Worm (Caenorhabditis elegans) whole organism, early embryonic: ENCODE results near the gene asp-2.

ENCODE experiments used
- B0310.2 ChIP-seq: sonication (generic microtip); optimal IDR thresholded peaks from 2 replicates; lab custom pipeline; 2016; ENCODE audit warnings: mild to moderate bottlenecking, missing genetic modification characterization, missing compliant biosample characterization
- aly-1 ChIP-seq: sonication (generic microtip); optimal IDR thresholded peaks from 2 replicates; lab custom pipeline; 2016; ENCODE audit warnings: missing genetic modification characterization, missing compliant biosample characterization
- ama-1 ChIP-seq: fragments of 150-350 bp; optimal IDR thresholded peaks from 2 replicates; lab custom pipeline; 2014
- ets-7 ChIP-seq: sonication (generic microtip); optimal IDR thresholded peaks from 2 replicates; lab custom pipeline; 2016; ENCODE audit warnings: missing genotype, missing genetic modification characterization, missing compliant biosample characterization
- flt-1 ChIP-seq: fragments of 200-800 bp; sonication (Bioruptor generic); IDR thresholded peaks from 2 replicates; pipeline ENCODE4 v1.3.6; 2022; ENCODE audit warnings: missing genetic modification characterization, missing compliant biosample characterization
- hmbx-1 ChIP-seq: sonication (generic microtip); optimal IDR thresholded peaks from 2 replicates; lab custom pipeline; 2016; ENCODE audit warnings: mild to moderate bottlenecking, missing genetic modification characterization, missing compliant biosample characterization
- hnd-1 ChIP-seq: sonication (generic microtip); optimal IDR thresholded peaks from 2 replicates; lab custom pipeline; 2016; ENCODE audit warnings: missing genetic modification characterization, missing compliant biosample characterization
- pes-1 ChIP-seq: fragments of 200-800 bp; sonication (Bioruptor generic); IDR thresholded peaks from 2 replicates; pipeline ENCODE4 v1.3.6; 2022; ENCODE audit warnings: missing genetic modification reagents, missing genetic modification characterization, missing compliant biosample characterization
- scrt-1 ChIP-seq: fragments of 200-800 bp; sonication (Bioruptor generic); IDR thresholded peaks from 2 replicates; pipeline ENCODE4 v1.3.6; 2022; ENCODE audit warnings: missing genetic modification characterization, missing compliant biosample characterization
- sea-1 ChIP-seq: fragments of 200-800 bp; sonication (Bioruptor generic); conservative IDR thresholded peaks from 2 replicates; pipeline ENCODE4 v1.3.6; 2022; ENCODE audit warnings: missing genetic modification characterization, missing compliant biosample characterization
- tbx-11 ChIP-seq: fragments of 200-800 bp; sonication (Bioruptor generic); IDR thresholded peaks from 2 replicates; pipeline ENCODE4 v1.3.6; 2022; ENCODE audit warnings: missing genetic modification characterization, missing compliant biosample characterization
- tbx-37 ChIP-seq: fragments of 200-800 bp; sonication (Bioruptor generic); conservative IDR thresholded peaks from 2 replicates; pipeline ENCODE4 v1.3.6; 2022; ENCODE audit warnings: missing genetic modification reagents, missing genetic modification characterization, missing compliant biosample characterization

DNA sequence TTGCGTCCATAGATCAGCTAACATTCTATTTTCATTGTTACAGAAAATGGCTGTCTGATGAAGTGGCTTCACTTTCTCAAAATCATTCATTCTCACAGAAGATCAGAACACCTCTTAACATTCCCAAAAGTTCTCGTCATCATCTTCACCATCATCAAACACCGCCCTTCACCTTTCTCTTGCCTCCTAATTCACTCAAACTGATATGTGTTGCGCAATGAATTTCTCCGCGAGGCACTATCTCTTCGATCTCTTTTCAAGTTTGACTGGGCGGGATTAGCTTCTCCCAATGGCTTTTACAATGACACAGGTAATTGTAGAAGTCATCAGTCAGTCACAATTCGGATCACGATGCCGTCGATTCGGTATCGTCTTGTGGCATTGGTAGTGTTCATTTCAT, 18.7 kb downstream of the asp-2 start, which contains the start of gene grd-6:
- no peak for TF ChIP-seq scrt-1 (GFP tag; lab: Robert Waterston, UW)
- TF ChIP-seq ama-1 (lab: Kevin White, UChicago) = no peak
- TF ChIP-seq sea-1 (GFP tag; lab: Robert Waterston, UW) = no peak
- no peak for TF ChIP-seq tbx-37 (GFP tag; lab: Robert Waterston, UW)
- TF ChIP-seq hnd-1 = no peak
- TF ChIP-seq B0310.2 = no peak
- no peak for TF ChIP-seq flt-1 (GFP tag; lab: Robert Waterston, UW)
- no peak for TF ChIP-seq ets-7 (tag; lab: Kevin White, UChicago)
- TF ChIP-seq tbx-11 (GFP tag; lab: Robert Waterston, UW) = no peak
- TF ChIP-seq aly-1 (tag; lab: Kevin White, UChicago) = no peak
- TF ChIP-seq hmbx-1 (tag; lab: Kevin White, UChicago) = no peak
- TF ChIP-seq pes-1 (GFP tag; lab: Robert Waterston, UW) = no peak
